Worm (Caenorhabditis elegans): Measurements from ENCODE around the gene Y116A8A.6.
"Not testable (repeated sequence)": the region's sequence is repeated elsewhere in the genome, so short reads cannot be mapped to it uniquely, and the experiment has no call there.

Y116A8A.6 gene

DNA sequence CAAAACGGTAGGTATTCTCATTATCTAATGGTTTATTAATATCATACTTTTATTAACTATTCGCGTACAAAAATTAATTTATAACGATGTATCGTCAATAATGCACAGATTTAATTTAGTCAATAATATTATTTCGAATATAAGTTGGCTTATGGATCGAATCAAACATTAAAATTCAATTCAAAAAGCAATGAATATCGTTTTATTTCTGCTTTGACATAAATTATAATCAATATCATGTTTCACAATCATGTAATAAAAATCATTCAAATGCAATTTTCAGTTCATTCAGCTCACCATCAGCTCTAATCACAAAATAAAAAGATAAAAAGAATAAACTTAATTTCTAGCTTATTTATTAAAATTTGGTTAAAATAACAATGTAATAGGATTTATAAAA, at the start of gene Y116A8A.6:
Gene Y116A8A.6, minus strand, starts transcription at position 101 of the 400 bp plus-strand sequence.
- no peak for TF ChIP-seq ztf-29 (GFP tag; IDR thresholded peaks at IDR 0.05)
- no peak for TF ChIP-seq klf-2 (GFP tag; conservative IDR thresholded peaks at IDR 0.05)
- TF ChIP-seq cog-1 (tag; optimal IDR thresholded peaks at IDR 0.05) = no peak
- TF ChIP-seq flt-1 (GFP tag; IDR thresholded peaks at IDR 0.05) = no peak
- no peak for TF ChIP-seq ztf-23 (GFP tag; IDR thresholded peaks at IDR 0.05)
- no peak for TF ChIP-seq ref-1 (GFP tag; conservative IDR thresholded peaks at IDR 0.05)
- no peak for TF ChIP-seq T22C8.4 (GFP tag; IDR thresholded peaks at IDR 0.05)
- TF ChIP-seq tab-1 (GFP tag; IDR thresholded peaks at IDR 0.05) = no peak
- no peak for TF ChIP-seq med-1 (GFP tag; optimal IDR thresholded peaks at IDR 0.05; ENCODE audit: insufficient read depth)

ce11 chrIV:16868900-16869299, 40.3 kb upstream of the Y116A8A.6 start, which contains the start of gene T06A10.106:
T06A10.106 (minus strand) TSS chrIV:16869000.
- TF ChIP-seq T22C8.4 (GFP tag; IDR thresholded peaks at IDR 0.05) (no peak), med-1 (GFP tag; optimal IDR thresholded peaks at IDR 0.05; ENCODE audit: insufficient read depth) (no peak), klf-2 (GFP tag; conservative IDR thresholded peaks at IDR 0.05) (no peak), ztf-29 (GFP tag; IDR thresholded peaks at IDR 0.05) (no peak), ref-1 (GFP tag; conservative IDR thresholded peaks at IDR 0.05) (no peak), flt-1 (GFP tag; IDR thresholded peaks at IDR 0.05) (no peak), ztf-23 (GFP tag; IDR thresholded peaks at IDR 0.05) (no peak), cog-1 (tag; optimal IDR thresholded peaks at IDR 0.05) (no peak)

- no peak for TF ChIP-seq med-1 (GFP tag; optimal IDR thresholded peaks at IDR 0.05; ENCODE audit: insufficient read depth)
Measured at ce11 chrIV:16867223-16867622, 38.6 kb upstream of the Y116A8A.6 start, which contains the start of gene T06A10.107. T06A10.107 (plus strand) TSS chrIV:16867523.

DNA sequence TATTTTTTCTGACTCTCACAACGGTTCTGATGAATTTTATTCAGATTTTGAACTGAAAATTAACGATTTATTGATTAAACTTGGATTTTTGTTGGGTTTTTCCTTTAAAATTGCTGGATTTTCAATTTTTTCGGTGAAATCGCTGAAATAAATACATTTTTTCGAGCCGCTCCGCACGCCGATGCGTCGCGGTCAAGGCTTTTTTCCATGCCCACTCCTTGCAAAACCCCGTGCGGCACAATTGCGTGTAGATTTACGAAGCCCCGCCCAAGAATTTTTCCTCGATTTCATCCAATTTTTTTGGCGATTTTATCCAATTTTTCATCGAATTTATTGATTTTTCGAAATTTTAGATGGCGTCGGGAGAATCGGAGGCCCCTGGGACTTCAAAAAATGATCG, 36.9 kb upstream of the Y116A8A.6 start, which contains the start of gene gtsf-1:
Gene gtsf-1, plus strand, starts transcription at position 354 of the 400 bp plus-strand sequence.
- peak; percentile 78 for TF ChIP-seq tab-1 (GFP tag; IDR thresholded peaks at IDR 0.05)
- TF ChIP-seq med-1 (GFP tag; optimal IDR thresholded peaks at IDR 0.05; ENCODE audit: insufficient read depth) = peak; percentile 62
- peak; percentile 70 for TF ChIP-seq ztf-29 (GFP tag; IDR thresholded peaks at IDR 0.05)
- no peak for TF ChIP-seq ref-1 (GFP tag; conservative IDR thresholded peaks at IDR 0.05)
- peak; percentile 55 for TF ChIP-seq cog-1 (tag; optimal IDR thresholded peaks at IDR 0.05)
- TF ChIP-seq klf-2 (GFP tag; conservative IDR thresholded peaks at IDR 0.05) = peak; percentile 65; the same call in 1 of the 2 replicates
- peak; percentile 68 for TF ChIP-seq T22C8.4 (GFP tag; IDR thresholded peaks at IDR 0.05)
- TF ChIP-seq ztf-23 (GFP tag; IDR thresholded peaks at IDR 0.05) = peak; percentile 79
- TF ChIP-seq flt-1 (GFP tag; IDR thresholded peaks at IDR 0.05) = peak; percentile 77

DNA sequence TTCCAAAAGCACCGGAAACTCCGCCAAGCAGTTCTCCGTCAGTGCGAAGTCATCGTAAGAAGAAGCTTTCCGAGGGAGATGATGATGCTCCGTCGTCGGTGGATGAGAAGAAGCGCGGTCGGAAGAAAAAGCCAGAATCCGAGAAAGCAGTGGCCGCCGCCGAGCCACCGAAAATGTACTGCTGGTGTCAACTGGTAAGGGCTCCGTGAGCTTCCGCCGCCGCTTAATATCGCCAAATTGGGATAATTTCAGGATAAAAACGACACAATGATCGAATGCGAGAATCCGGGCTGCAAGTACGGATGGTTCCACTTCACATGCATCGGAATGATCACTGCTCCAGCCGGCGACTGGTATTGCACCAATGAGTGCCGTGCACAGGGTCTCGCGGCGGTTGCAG, 36.3 kb upstream of the Y116A8A.6 start:
- TF ChIP-seq klf-2 (GFP tag; conservative IDR thresholded peaks at IDR 0.05) = no peak
- no peak for TF ChIP-seq ref-1 (GFP tag; conservative IDR thresholded peaks at IDR 0.05)
- no peak for TF ChIP-seq tab-1 (GFP tag; IDR thresholded peaks at IDR 0.05)
- TF ChIP-seq flt-1 (GFP tag; IDR thresholded peaks at IDR 0.05) = no peak
- no peak for TF ChIP-seq cog-1 (tag; optimal IDR thresholded peaks at IDR 0.05)
- TF ChIP-seq med-1 (GFP tag; optimal IDR thresholded peaks at IDR 0.05; ENCODE audit: insufficient read depth) = no peak
- TF ChIP-seq T22C8.4 (GFP tag; IDR thresholded peaks at IDR 0.05) = no peak
- TF ChIP-seq ztf-29 (GFP tag; IDR thresholded peaks at IDR 0.05) = no peak
- 0 out of 2 replicates have a peak, but pooled peaks have one; percentile 32 for TF ChIP-seq ztf-23 (GFP tag; IDR thresholded peaks at IDR 0.05)

- TF ChIP-seq ztf-29 (GFP tag; IDR thresholded peaks at IDR 0.05) = no peak
- peak; percentile 65 for TF ChIP-seq T22C8.4 (GFP tag; IDR thresholded peaks at IDR 0.05)
- peak; percentile 86 for TF ChIP-seq flt-1 (GFP tag; IDR thresholded peaks at IDR 0.05)
- peak; percentile 72; the same call in 1 of the 2 replicates for TF ChIP-seq tab-1 (GFP tag; IDR thresholded peaks at IDR 0.05)
- TF ChIP-seq klf-2 (GFP tag; conservative IDR thresholded peaks at IDR 0.05) = no peak
- peak; percentile 83 for TF ChIP-seq ztf-23 (GFP tag; IDR thresholded peaks at IDR 0.05)
- peak; percentile 21 for TF ChIP-seq cog-1 (tag; optimal IDR thresholded peaks at IDR 0.05)
- TF ChIP-seq med-1 (GFP tag; optimal IDR thresholded peaks at IDR 0.05; ENCODE audit: insufficient read depth) = peak; percentile 68
- no peak for TF ChIP-seq ref-1 (GFP tag; conservative IDR thresholded peaks at IDR 0.05)
Measured at ce11 chrIV:16863431-16863895, 34.9 kb upstream of the Y116A8A.6 start, which contains the start of the genes mel-46 and lsy-13. mel-46 (minus strand) TSS chrIV:16863481. lsy-13 (plus strand) TSS chrIV:16863870.

ce11 chrIV:16860702-16861101, 32.1 kb upstream of the Y116A8A.6 start:
- TF ChIP-seq T22C8.4 (GFP tag; IDR thresholded peaks at IDR 0.05) (no peak), flt-1 (GFP tag; IDR thresholded peaks at IDR 0.05) (no peak), ref-1 (GFP tag; conservative IDR thresholded peaks at IDR 0.05) (no peak), tab-1 (GFP tag; IDR thresholded peaks at IDR 0.05) (no peak), med-1 (GFP tag; optimal IDR thresholded peaks at IDR 0.05; ENCODE audit: insufficient read depth) (no peak), cog-1 (tag; optimal IDR thresholded peaks at IDR 0.05) (no peak), ztf-23 (GFP tag; IDR thresholded peaks at IDR 0.05) (no peak)

ce11 chrIV:16854790-16855189, 26.2 kb upstream of the Y116A8A.6 start, which contains the start of gene map-2:
map-2 (minus strand) TSS chrIV:16854890.
- TF ChIP-seq ztf-29 (GFP tag; IDR thresholded peaks at IDR 0.05) (no peak), flt-1 (GFP tag; IDR thresholded peaks at IDR 0.05) (no peak), tab-1 (GFP tag; IDR thresholded peaks at IDR 0.05) (no peak)

DNA sequence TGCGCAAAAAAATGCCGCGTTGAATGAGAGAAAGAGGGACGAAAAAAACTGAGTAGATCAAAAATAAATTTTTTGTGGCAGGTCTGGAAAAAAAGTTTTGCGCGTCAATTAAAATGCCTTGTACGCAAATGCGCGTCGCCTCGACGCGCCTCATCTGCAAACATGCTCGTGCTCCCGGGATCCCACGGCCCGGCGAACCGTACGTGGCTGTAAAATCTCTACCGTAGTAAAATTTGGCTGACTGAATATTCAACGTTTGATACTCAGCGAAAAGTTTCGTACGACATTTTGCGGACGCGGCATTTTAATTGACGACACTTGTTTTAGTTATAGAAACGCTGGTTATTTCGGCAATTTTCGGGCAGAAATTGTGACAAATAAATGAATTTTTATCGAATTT, 16.8 kb upstream of the Y116A8A.6 start:
- TF ChIP-seq flt-1 (GFP tag; IDR thresholded peaks at IDR 0.05) = peak; percentile 71
- 0 out of 2 replicates have a peak, but pooled peaks have one; percentile 28 for TF ChIP-seq ztf-23 (GFP tag; IDR thresholded peaks at IDR 0.05)

DNA sequence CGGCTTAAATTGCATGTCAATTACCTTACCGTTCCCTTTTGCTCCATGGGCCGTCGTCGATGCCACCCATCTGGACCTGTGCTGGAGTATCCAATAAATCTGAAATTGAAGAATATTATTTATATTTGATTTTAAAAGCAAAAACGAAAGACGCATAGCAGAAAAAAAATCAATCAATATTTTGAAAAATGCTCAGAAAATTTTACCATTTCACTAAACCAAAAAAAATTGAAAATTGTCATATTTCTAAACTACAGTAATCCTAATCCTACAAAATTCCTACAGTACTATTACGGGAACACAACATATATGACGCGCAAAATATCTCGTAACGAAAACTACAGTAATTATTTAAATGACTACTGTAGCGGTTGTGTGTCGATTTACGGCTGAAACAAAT, 14.3 kb upstream of the Y116A8A.6 start, which contains the start of gene Y116A8A.150:
Gene Y116A8A.150, minus strand, starts transcription at position 101 of the 400 bp plus-strand sequence.
- not testable (repeated sequence) for TF ChIP-seq T22C8.4 (GFP tag; IDR thresholded peaks at IDR 0.05); ztf-29 (GFP tag; IDR thresholded peaks at IDR 0.05); med-1 (GFP tag; optimal IDR thresholded peaks at IDR 0.05; ENCODE audit: insufficient read depth)

Measured in whole organism, midembryonic.